Worm (Caenorhabditis elegans): ENCODE data around the gene F10C2.3.

Gene F10C2.3

ce11 chrV:12045132-12045531, 25.0 kb downstream of the F10C2.3 start, which contains the start of gene F10C2.5:
Gene F10C2.5 (plus strand): TSS chrV:12045432.
- no peak for TF ChIP-seq nhr-120 (GFP tag; IDR thresholded peaks at IDR 0.05)
- TF ChIP-seq sea-2 (GFP tag; IDR thresholded peaks at IDR 0.05), result no peak
- no peak for TF ChIP-seq gei-17 (GFP tag; optimal IDR thresholded peaks at IDR 0.05)
- no peak for TF ChIP-seq B0261.1 (tag; optimal IDR thresholded peaks at IDR 0.05)
- TF ChIP-seq ztf-3 (GFP tag; optimal IDR thresholded peaks at IDR 0.05), result no peak

- TF ChIP-seq ceh-100 (GFP tag; IDR thresholded peaks at IDR 0.05) (no peak), hsf-1 (GFP tag; IDR thresholded peaks at IDR 0.05) (no peak), cebp-1 (GFP tag; IDR thresholded peaks at IDR 0.05) (no peak), cebp-1 (tag; optimal IDR thresholded peaks at IDR 0.05) (no peak), hlh-26 (GFP tag; conservative IDR thresholded peaks at IDR 0.05) (no peak), snpc-4 (GFP tag; optimal IDR thresholded peaks at IDR 0.05) (peak; percentile 78), snpc-4 (tag; optimal IDR thresholded peaks at IDR 0.05) (peak in 3 of 4 experiments; percentile 54 to 77 (median 69)), sdz-38 (tag; optimal IDR thresholded peaks at IDR 0.05) (no peak), snpc-1.1 (tag; optimal IDR thresholded peaks at IDR 0.05; ENCODE audit: insufficient read depth) (peak; percentile 88), T26A5.8 (tag; optimal IDR thresholded peaks at IDR 0.05) (no peak), nhr-90 (tag; optimal IDR thresholded peaks at IDR 0.05) (no peak)
Measured at ce11 chrV:12047735-12048134, 27.6 kb downstream of the F10C2.3 start.

ce11 chrV:12048445-12048844, 28.3 kb downstream of the F10C2.3 start, which contains the start of gene dars-2:
Gene dars-2 (plus strand): TSS chrV:12048745.
- TF ChIP-seq nfya-2 (GFP tag; IDR thresholded peaks at IDR 0.05) (no peak), mcd-1 (GFP tag; IDR thresholded peaks at IDR 0.05) (no peak), sea-2 (GFP tag; IDR thresholded peaks at IDR 0.05) (no peak), athp-1 (tag; optimal IDR thresholded peaks at IDR 0.05) (no peak), F33H1.4 (GFP tag; IDR thresholded peaks at IDR 0.05) (no peak), ZK185.1 (tag; optimal IDR thresholded peaks at IDR 0.05; ENCODE audit: poor library complexity, severe bottlenecking) (no peak), Y95B8A.8 (GFP tag; IDR thresholded peaks at IDR 0.05) (no peak)

ce11 chrV:12053598-12053997, 33.5 kb downstream of the F10C2.3 start, which contains the start of gene F10C2.7:
Gene F10C2.7 (plus strand): TSS chrV:12053898.
- TF ChIP-seq Y67H2A.10 (GFP tag; conservative IDR thresholded peaks at IDR 0.05), result no peak

- TF ChIP-seq mes-4 (tag; optimal IDR thresholded peaks at IDR 0.05), result no peak
- TF ChIP-seq nfya-2 (GFP tag; IDR thresholded peaks at IDR 0.05), result no peak
- TF ChIP-seq Y53G8AR.9 (GFP tag; conservative IDR thresholded peaks at IDR 0.05), result no peak
- peak; percentile 66 for TF ChIP-seq lsl-1 (GFP tag; optimal IDR thresholded peaks at IDR 0.05)
- no peak for TF ChIP-seq F55B11.4 (tag; optimal IDR thresholded peaks at IDR 0.05; ENCODE audit: borderline replicate concordance, insufficient read depth)
- TF ChIP-seq Y53F4B.3 (GFP tag; IDR thresholded peaks at IDR 0.05), result no peak
- no peak for TF ChIP-seq zim-3 (tag; optimal IDR thresholded peaks at IDR 0.05)
- no peak for TF ChIP-seq ztf-25 (GFP tag; IDR thresholded peaks at IDR 0.05)
- no peak for TF ChIP-seq D2030.7 (GFP tag; IDR thresholded peaks at IDR 0.05)
- TF ChIP-seq hrde-1 (tag; optimal IDR thresholded peaks at IDR 0.05; ENCODE audit: borderline replicate concordance), result peak; percentile 4
- no peak for TF ChIP-seq hmg-20 (GFP tag; IDR thresholded peaks at IDR 0.05)
- no peak for TF ChIP-seq egrh-3 (GFP tag; IDR thresholded peaks at IDR 0.05)
- TF ChIP-seq fkh-3 (tag; optimal IDR thresholded peaks at IDR 0.05), result no peak
- no peak for TF ChIP-seq snpc-3.4 (tag; optimal IDR thresholded peaks at IDR 0.05)
Measured at ce11 chrV:12059719-12060118, 39.6 kb downstream of the F10C2.3 start, which contains the start of gene R07B7.2. Gene R07B7.2 (minus strand): TSS chrV:12059753.

All from whole organism, young adult.